Worm (Caenorhabditis elegans) whole organism, midembryonic: ENCODE results near the gene inx-6.
A peak's percentile ranks its signal among the peaks of the same experiment; 100 is the strongest.

Experiments
- T22C8.4 ChIP-seq: fragments of 200-800 bp; sonication (Bioruptor generic); IDR thresholded peaks from 2 replicates; pipeline ENCODE4 v1.3.6; 2022; ENCODE audit warnings: missing genetic modification characterization, missing compliant biosample characterization
- cog-1 ChIP-seq: sonication (generic microtip); optimal IDR thresholded peaks from 2 replicates; lab custom pipeline; 2016; ENCODE audit warnings: missing genetic modification characterization, missing compliant biosample characterization
- flt-1 ChIP-seq: fragments of 200-800 bp; sonication (Bioruptor generic); IDR thresholded peaks from 2 replicates; pipeline ENCODE4 v1.3.6; 2022; ENCODE audit warnings: missing genetic modification characterization, missing compliant biosample characterization
- med-1 ChIP-seq: sonication (generic microtip); optimal IDR thresholded peaks from 2 replicates; lab custom pipeline; 2017; ENCODE audit warnings: missing genetic modification characterization, mild to moderate bottlenecking, missing compliant biosample characterization, antibody characterized with exemption, missing genetic modification reagents; ENCODE audit not compliant: insufficient read depth
- ref-1 ChIP-seq: fragments of 200-800 bp; sonication (Bioruptor generic); conservative IDR thresholded peaks from 2 replicates; pipeline ENCODE4 v1.3.6; 2022; ENCODE audit warnings: missing genetic modification reagents, missing genetic modification characterization, missing compliant biosample characterization
- tab-1 ChIP-seq: fragments of 200-800 bp; sonication (Bioruptor generic); IDR thresholded peaks from 2 replicates; pipeline ENCODE4 v1.3.6; 2022; ENCODE audit warnings: missing genetic modification characterization, missing compliant biosample characterization
- ztf-23 ChIP-seq: fragments of 200-800 bp; sonication (Bioruptor generic); IDR thresholded peaks from 2 replicates; pipeline ENCODE4 v1.3.6; 2022; ENCODE audit warnings: missing genetic modification reagents, missing genetic modification characterization, missing compliant biosample characterization
- ztf-29 ChIP-seq: fragments of 200-800 bp; sonication (Bioruptor generic); IDR thresholded peaks from 2 replicates; pipeline ENCODE4 v1.3.6; 2022; ENCODE audit warnings: missing genetic modification reagents, missing genetic modification characterization, missing compliant biosample characterization

DNA sequence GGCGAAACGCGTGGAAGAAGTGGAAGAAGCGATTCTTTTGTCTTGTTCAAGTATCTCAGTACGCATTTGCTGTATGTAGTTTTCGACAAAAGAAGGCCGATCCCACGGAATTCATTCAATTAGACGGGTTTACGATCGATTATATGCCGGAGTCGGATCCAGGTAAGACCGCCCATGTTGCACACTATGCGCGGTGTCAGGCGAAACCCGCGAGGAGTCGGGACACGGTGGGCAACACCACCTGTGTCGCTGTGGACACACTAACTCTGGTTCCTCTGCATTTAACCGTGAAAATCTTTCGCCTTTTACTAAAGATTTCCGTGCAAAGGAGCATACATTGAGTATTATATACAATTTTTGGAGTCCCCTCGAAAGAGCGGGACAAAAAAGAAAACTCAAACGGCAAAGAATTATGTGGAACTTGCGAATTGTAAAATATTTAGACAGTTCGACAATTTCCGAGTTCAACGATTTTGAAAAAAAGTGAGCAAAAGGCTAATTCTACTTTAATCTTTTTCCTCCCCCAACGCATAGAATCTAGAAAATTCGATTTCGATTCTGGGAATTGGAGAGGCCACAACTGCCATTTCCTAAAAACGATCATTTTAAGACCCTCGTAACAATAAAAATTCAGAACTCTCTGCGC lies 35.5 kb downstream of the inx-6 start:
- no peak for TF ChIP-seq med-1 (GFP tag; lab: Kevin White, UChicago)
- TF ChIP-seq cog-1 (tag; lab: Kevin White, UChicago): no peak
- no peak for TF ChIP-seq ztf-29
- TF ChIP-seq flt-1 (GFP tag; lab: Robert Waterston, UW): 0 out of 2 replicates have a peak, but pooled peaks have one; percentile 21
- no peak for TF ChIP-seq T22C8.4 (GFP tag; lab: Robert Waterston, UW)
- no peak for TF ChIP-seq tab-1
- no peak for TF ChIP-seq ref-1
- no peak for TF ChIP-seq ztf-23 (GFP tag; lab: Robert Waterston, UW)
